Fruit fly (Drosophila melanogaster): ENCODE results near the gene CG9522.

DNA sequence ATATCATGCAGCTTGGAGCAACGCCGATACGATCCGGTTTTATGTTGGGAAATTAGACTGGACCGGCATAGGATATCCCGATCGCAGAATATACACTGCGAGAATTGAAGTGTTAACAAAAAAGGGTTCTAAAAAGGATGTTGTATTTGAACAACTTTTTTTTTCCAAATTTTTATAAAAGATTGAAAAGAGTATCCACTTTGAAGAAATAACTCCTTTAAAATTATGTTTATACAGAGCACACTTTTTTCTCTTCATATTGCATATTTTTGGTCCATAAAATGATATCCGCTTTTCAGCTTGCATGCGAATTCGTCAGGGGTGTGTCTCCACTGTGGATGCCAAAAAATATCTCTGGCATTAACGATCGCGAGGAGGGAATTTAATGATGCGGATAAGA lies 43.7 kb upstream of the CG9522 start:
- TF ChIP-seq ttk (optimal IDR thresholded peaks at IDR 0.05) (no peak), psq (optimal IDR thresholded peaks at IDR 0.05) (no peak)

Data from Kc167 (cell line).